Worm (Caenorhabditis elegans): Measurements from ENCODE around the gene tbx-33.

DNA sequence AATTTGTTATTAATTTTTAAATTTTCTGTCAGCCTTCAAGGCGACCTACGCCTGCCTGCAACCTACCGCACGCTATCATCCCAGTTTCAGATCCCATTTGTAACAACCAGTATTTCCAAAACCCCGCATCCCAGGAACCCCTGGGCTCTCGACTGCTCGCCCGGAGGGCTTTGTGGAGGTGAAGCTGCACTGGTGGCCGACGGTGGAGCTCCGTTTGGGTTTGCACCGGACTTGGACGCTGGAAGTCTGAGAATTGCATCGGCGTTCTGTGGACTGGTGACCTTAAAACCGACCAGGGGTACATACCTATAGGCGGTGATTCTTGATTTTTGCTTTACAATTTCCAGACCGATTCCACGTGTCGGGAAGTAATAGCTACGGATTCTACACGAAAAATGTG lies 14.8 kb upstream of the tbx-33 start:
- TF ChIP-seq nhr-76 (tag; optimal IDR thresholded peaks at IDR 0.05) (no peak), lin-32 (GFP tag; optimal IDR thresholded peaks at IDR 0.05) (no peak), blmp-1 (tag; optimal IDR thresholded peaks at IDR 0.05) (no peak), elt-3 (tag; optimal IDR thresholded peaks at IDR 0.05) (no peak), snpc-4 (tag; optimal IDR thresholded peaks at IDR 0.05) (no peak), unc-62 (GFP tag; optimal IDR thresholded peaks at IDR 0.05) (no peak), sptf-1 (tag; optimal IDR thresholded peaks at IDR 0.05) (no peak), pha-4 (tag; optimal IDR thresholded peaks at IDR 0.05) (no peak), nhr-237 (tag; optimal IDR thresholded peaks at IDR 0.05) (no peak), flh-1 (GFP tag; optimal IDR thresholded peaks at IDR 0.05) (no peak), nhr-28 (tag; optimal IDR thresholded peaks at IDR 0.05) (no peak), bed-3 (GFP tag; optimal IDR thresholded peaks at IDR 0.05) (no peak)

Measured in whole organism, mixed stage, embryonic.